Fruit fly (Drosophila melanogaster) whole organism, embryonic: Measurements from ENCODE around the gene lectin-37Db.

Experiments
- Atf-2 ChIP-seq: fragments of 200-800 bp; sonication (Bioruptor generic); optimal IDR thresholded peaks from 2 replicates; lab custom pipeline; 2016; ENCODE audit warnings: missing biosample characterization, missing genetic modification characterization
- Awh ChIP-seq: fragments of 200-800 bp; sonication (Bioruptor generic); IDR thresholded peaks from 2 replicates; pipeline ENCODE4, ENCODE4 v1.3.6; 2022; ENCODE audit warnings: missing biosample characterization, missing genetic modification characterization
- B-H2 ChIP-seq: fragments of 200-800 bp; sonication (Bioruptor generic); optimal IDR thresholded peaks from 2 replicates; lab custom pipeline; 2018; ENCODE audit warnings: missing biosample characterization, mild to moderate bottlenecking, missing genetic modification characterization
- CG10209 ChIP-seq: fragments of 200-800 bp; sonication (Bioruptor generic); optimal IDR thresholded peaks from 3 replicates; lab custom pipeline; 2017; ENCODE audit warnings: missing biosample characterization, mild to moderate bottlenecking, missing genetic modification characterization, missing genetic modification reagents
- CG11398 ChIP-seq: fragments of 200-800 bp; sonication (Bioruptor generic); optimal IDR thresholded peaks from 2 replicates; lab custom pipeline; 2016; ENCODE audit warnings: missing biosample characterization, missing genetic modification characterization
- CG11560 ChIP-seq: fragments of 200-800 bp; sonication (Bioruptor generic); IDR thresholded peaks from 3 replicates; pipeline ENCODE4 v1.3.6; 2022; ENCODE audit warnings: missing biosample characterization, missing genetic modification characterization
- CG1233 ChIP-seq: fragments of 200-800 bp; sonication (Bioruptor generic); optimal IDR thresholded peaks from 4 replicates; lab custom pipeline; 2018; ENCODE audit warnings: missing biosample characterization, mild to moderate bottlenecking, missing genetic modification characterization
- CG12659 ChIP-seq: fragments of 200-800 bp; sonication (Bioruptor generic); optimal IDR thresholded peaks from 3 replicates; lab custom pipeline; 2017; ENCODE audit warnings: mild to moderate bottlenecking, missing biosample characterization, missing genetic modification reagents, missing genetic modification characterization
- CG12769 ChIP-seq: fragments of 200-800 bp; sonication (Bioruptor generic); optimal IDR thresholded peaks from 2 replicates; lab custom pipeline; 2019; ENCODE audit warnings: missing biosample characterization, mild to moderate bottlenecking, missing genetic modification characterization, moderate library complexity
- CG13287 ChIP-seq: fragments of 200-800 bp; sonication (Bioruptor generic); IDR thresholded peaks from 2 replicates; pipeline ENCODE4 v1.3.6; 2022; ENCODE audit warnings: missing biosample characterization, missing genetic modification characterization; ENCODE audit not compliant: partially characterized antibody
- CG13894 ChIP-seq: fragments of 200-800 bp; sonication (Bioruptor generic); optimal IDR thresholded peaks from 3 replicates; lab custom pipeline; 2018; ENCODE audit warnings: missing biosample characterization, mild to moderate bottlenecking, missing genetic modification characterization, moderate library complexity
- CG1603 ChIP-seq: fragments of 200-800 bp; sonication (Bioruptor generic); optimal IDR thresholded peaks from 2 replicates; lab custom pipeline; 2019; ENCODE audit warnings: missing biosample characterization, mild to moderate bottlenecking, missing genetic modification characterization, moderate library complexity
- CG17186 ChIP-seq: fragments of 200-800 bp; sonication (Bioruptor generic); optimal IDR thresholded peaks from 3 replicates; lab custom pipeline; 2017; ENCODE audit warnings: missing biosample characterization, missing genetic modification reagents, missing genetic modification characterization
- CG17328 ChIP-seq: fragments of 200-800 bp; sonication (Bioruptor generic); IDR thresholded peaks from 2 replicates; pipeline ENCODE4 v1.3.6; 2022; ENCODE audit warnings: missing biosample characterization, missing genetic modification characterization
- CG2678 ChIP-seq: fragments of 200-800 bp; sonication (Bioruptor generic); optimal IDR thresholded peaks from 3 replicates; lab custom pipeline; 2019; ENCODE audit warnings: missing biosample characterization, mild to moderate bottlenecking, missing genetic modification characterization, moderate library complexity
- CG33213 ChIP-seq: fragments of 200-800 bp; sonication (Bioruptor generic); optimal IDR thresholded peaks from 3 replicates; lab custom pipeline; 2016; ENCODE audit warnings: missing biosample characterization, missing genetic modification characterization
- CG4328 ChIP-seq: fragments of 200-800 bp; sonication (Bioruptor generic); optimal IDR thresholded peaks from 3 replicates; lab custom pipeline; 2017; ENCODE audit warnings: missing biosample characterization, missing genetic modification reagents, missing genetic modification characterization
- CG4360 ChIP-seq: fragments of 200-800 bp; sonication (Bioruptor generic); IDR thresholded peaks from 2 replicates; pipeline ENCODE4 v1.3.6; 2022; ENCODE audit warnings: missing biosample characterization, missing genetic modification characterization
- CG4617 ChIP-seq: fragments of 200-800 bp; sonication (Bioruptor generic); optimal IDR thresholded peaks from 3 replicates; lab custom pipeline; 2016; ENCODE audit warnings: missing biosample characterization, missing genetic modification characterization, borderline replicate concordance
- CG4820 ChIP-seq: fragments of 200-800 bp; sonication (Bioruptor generic); optimal IDR thresholded peaks from 3 replicates; lab custom pipeline; 2016; ENCODE audit warnings: missing biosample characterization, missing genetic modification characterization
- CG5180 ChIP-seq: fragments of 200-800 bp; sonication (Bioruptor generic); optimal IDR thresholded peaks from 3 replicates; lab custom pipeline; 2017; ENCODE audit warnings: missing biosample characterization, missing genetic modification characterization, mild to moderate bottlenecking, moderate library complexity, missing genetic modification reagents
- CG7745 ChIP-seq: fragments of 200-800 bp; sonication (Bioruptor generic); optimal IDR thresholded peaks from 2 replicates; lab custom pipeline; 2018; ENCODE audit warnings: missing biosample characterization, mild to moderate bottlenecking, missing genetic modification characterization, moderate library complexity
- Dek ChIP-seq: fragments of 200-800 bp; sonication (Bioruptor generic); optimal IDR thresholded peaks from 3 replicates; lab custom pipeline; 2019; ENCODE audit warnings: missing biosample characterization, mild to moderate bottlenecking, missing genetic modification characterization, moderate library complexity
- Dref ChIP-seq: fragments of 200-800 bp; sonication (Bioruptor generic); IDR thresholded peaks from 2 replicates; pipeline ENCODE4 v1.3.6; 2022; ENCODE audit warnings: missing biosample characterization, missing genetic modification characterization
- Drgx ChIP-seq: fragments of 200-800 bp; sonication (Bioruptor generic); IDR thresholded peaks from 2 replicates; pipeline ENCODE4 v1.3.6; 2022; ENCODE audit warnings: missing biosample characterization, missing genetic modification characterization
- E2f1 ChIP-seq: fragments of 200-800 bp; sonication (Bioruptor generic); IDR thresholded peaks from 2 replicates; pipeline ENCODE4 v1.3.6; 2022; ENCODE audit warnings: missing biosample characterization, missing genetic modification characterization
- HLH3B ChIP-seq: fragments of 200-800 bp; sonication (Bioruptor generic); IDR thresholded peaks from 2 replicates; pipeline ENCODE4 v1.3.6; 2022; ENCODE audit warnings: missing biosample characterization, missing genetic modification characterization
- Med ChIP-seq: fragments of 200-800 bp; sonication (Bioruptor generic); peaks from one replicate; lab custom pipeline; 2016; ENCODE audit warnings: missing biosample characterization, missing genetic modification characterization, mild to moderate bottlenecking, inconsistent platforms, moderate library complexity
- Neu2 ChIP-seq: fragments of 200-800 bp; sonication (Bioruptor generic); optimal IDR thresholded peaks from 3 replicates; lab custom pipeline; 2016; ENCODE audit warnings: missing biosample characterization, missing genetic modification characterization, borderline replicate concordance
- Nf-YC ChIP-seq: fragments of 200-800 bp; optimal IDR thresholded peaks from 3 replicates; lab custom pipeline; 2019; ENCODE audit warnings: missing biosample characterization, mild to moderate bottlenecking, missing genetic modification characterization, moderate library complexity
- Sry-β ChIP-seq: fragments of 200-800 bp; sonication (Bioruptor generic); optimal IDR thresholded peaks from 2 replicates; lab custom pipeline; 2018; ENCODE audit warnings: missing biosample characterization, mild to moderate bottlenecking, missing genetic modification characterization, moderate library complexity
- abd-A ChIP-seq: fragments of 200-800 bp; sonication (Bioruptor generic); optimal IDR thresholded peaks from 3 replicates; lab custom pipeline; 2019; ENCODE audit warnings: missing biosample characterization, mild to moderate bottlenecking, missing genetic modification characterization, moderate library complexity
- amos ChIP-seq: fragments of 200-800 bp; sonication (Bioruptor generic); IDR thresholded peaks from 2 replicates; pipeline ENCODE4 v1.3.6; 2022; ENCODE audit warnings: missing biosample characterization, missing genetic modification characterization; ENCODE audit not compliant: partially characterized antibody
- bbx ChIP-seq: fragments of 200-800 bp; sonication (Bioruptor generic); IDR thresholded peaks from 2 replicates; pipeline ENCODE4 v1.3.6; 2022; ENCODE audit warnings: missing biosample characterization, missing genetic modification characterization; ENCODE audit not compliant: partially characterized antibody
- chinmo ChIP-seq: fragments of 200-800 bp; sonication (Bioruptor generic); IDR thresholded peaks from 4 replicates; pipeline ENCODE4 v1.3.6; 2022; ENCODE audit warnings: missing biosample characterization, missing genetic modification characterization; ENCODE audit not compliant: partially characterized antibody
- crc ChIP-seq: fragments of 200-800 bp; sonication (Bioruptor generic); optimal IDR thresholded peaks from 2 replicates; lab custom pipeline; 2016; ENCODE audit warnings: missing biosample characterization, missing genetic modification characterization
- ken ChIP-seq: fragments of 200-800 bp; sonication (Bioruptor generic); IDR thresholded peaks from 3 replicates; pipeline ENCODE4 v1.3.6; 2022; ENCODE audit warnings: missing biosample characterization, missing genetic modification characterization
- maf-S ChIP-seq: fragments of 200-800 bp; sonication (Bioruptor generic); optimal IDR thresholded peaks from 2 replicates; lab custom pipeline; 2016; ENCODE audit warnings: missing biosample characterization, missing genetic modification characterization
- nau ChIP-seq: fragments of 200-800 bp; sonication (Bioruptor generic); optimal IDR thresholded peaks from 3 replicates; lab custom pipeline; 2017; ENCODE audit warnings: missing biosample characterization, mild to moderate bottlenecking, missing genetic modification characterization, missing genetic modification reagents
- pb ChIP-seq: fragments of 200-800 bp; sonication (Bioruptor generic); optimal IDR thresholded peaks from 3 replicates; lab custom pipeline; 2016; ENCODE audit warnings: missing biosample characterization, missing genetic modification characterization
- row ChIP-seq: fragments of 200-800 bp; sonication (Bioruptor generic); IDR thresholded peaks from 3 replicates; pipeline ENCODE4 v1.3.6; 2022; ENCODE audit warnings: missing biosample characterization, missing genetic modification characterization
- slbo ChIP-seq: fragments of 200-800 bp; sonication (Bioruptor generic); IDR thresholded peaks from 2 replicates; pipeline ENCODE4 v1.3.6; 2022; ENCODE audit warnings: missing biosample characterization, missing genetic modification characterization
- sr ChIP-seq: fragments of 200-800 bp; sonication (Bioruptor generic); IDR thresholded peaks from 3 replicates; pipeline ENCODE4 v1.3.6; 2022; ENCODE audit warnings: missing biosample characterization, missing genetic modification characterization
- tap ChIP-seq: fragments of 200-800 bp; optimal IDR thresholded peaks from 3 replicates; lab custom pipeline; 2019; ENCODE audit warnings: missing biosample characterization, mild to moderate bottlenecking, missing genetic modification characterization, moderate library complexity
- tna ChIP-seq: fragments of 200-800 bp; sonication (Bioruptor generic); IDR thresholded peaks from 2 replicates; pipeline ENCODE4 v1.3.6; 2022; ENCODE audit warnings: missing biosample characterization, missing genetic modification characterization; ENCODE audit not compliant: partially characterized antibody
- tup ChIP-seq: fragments of 200-800 bp; sonication (Bioruptor generic); optimal IDR thresholded peaks from 2 replicates; lab custom pipeline; 2016; ENCODE audit warnings: missing biosample characterization, mild to moderate bottlenecking, missing genetic modification characterization, moderate library complexity
- usp ChIP-seq: fragments of >200 bp; optimal IDR thresholded peaks from 2 replicates; lab custom pipeline; 2017; ENCODE audit warnings: missing biosample characterization, missing genetic modification characterization

lectin-37Db gene

DNA sequence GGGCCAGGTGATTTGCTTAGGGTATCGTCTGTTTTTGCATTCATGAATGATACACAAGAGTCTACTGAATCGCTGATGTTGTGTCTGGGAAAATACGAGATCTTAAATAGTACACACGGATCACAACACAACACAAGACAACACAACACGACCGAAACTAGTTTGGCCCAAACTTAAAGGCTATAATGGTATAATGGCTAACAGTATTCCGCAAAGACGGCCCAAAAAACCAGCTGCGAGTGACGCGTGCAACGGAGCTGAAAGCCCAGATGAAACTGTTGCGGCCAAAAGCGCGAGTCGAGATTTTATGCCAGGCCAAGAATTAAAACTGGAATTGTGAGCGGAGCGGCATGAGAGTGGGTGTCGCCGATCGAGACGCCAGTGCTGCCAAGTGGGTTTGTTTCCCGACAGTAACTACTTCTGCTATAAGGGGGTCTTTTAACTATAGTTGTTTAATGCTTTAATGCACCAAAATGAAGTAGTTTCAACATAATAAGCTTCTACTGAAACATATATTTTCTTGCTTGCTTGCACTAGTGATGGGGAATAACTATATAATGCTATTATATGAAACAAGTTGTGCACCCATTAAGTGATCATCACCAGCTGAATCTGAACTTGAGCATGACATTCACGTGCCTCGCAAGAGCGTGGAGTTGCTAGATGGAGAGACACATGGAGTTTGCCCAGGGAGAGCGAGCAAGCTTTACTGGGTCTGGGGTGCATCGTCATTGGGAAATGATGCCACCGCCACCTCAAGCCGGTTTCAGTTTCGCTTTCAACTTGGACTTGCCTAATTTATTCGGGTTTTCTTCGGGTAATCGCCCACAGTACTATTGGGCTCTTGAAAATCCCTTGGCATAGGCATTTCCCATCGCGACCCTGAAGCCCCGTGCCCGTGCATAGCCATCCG lies 20.1 kb downstream of the lectin-37Db start (continued):
- no peak for TF ChIP-seq CG10209 (GFP tag; lab: Kevin White, UChicago)
- no peak for TF ChIP-seq usp
- no peak for TF ChIP-seq slbo (GFP tag; lab: Robert Waterston, UW)
- TF ChIP-seq crc: no peak
- TF ChIP-seq amos (GFP tag; lab: Robert Waterston, UW): no peak
- TF ChIP-seq chinmo: peak; percentile 82; the same call in 3 of the 4 replicates
- no peak for TF ChIP-seq abd-A (tag; lab: Kevin White, UChicago)
- 0 out of 2 replicates have a peak, but pooled peaks have one; percentile 12 for TF ChIP-seq Dref (GFP tag; lab: Robert Waterston, UW)
- 0 out of 3 replicates have a peak, but pooled peaks have one; percentile 13 for TF ChIP-seq ken
- no peak for TF ChIP-seq maf-S (GFP tag; lab: Kevin White, UChicago)
- no peak for TF ChIP-seq CG11398 (GFP tag; lab: Kevin White, UChicago)
- no peak for TF ChIP-seq B-H2 (GFP tag; lab: Kevin White, UChicago)
- TF ChIP-seq nau (GFP tag; lab: Kevin White, UChicago): no peak
- no peak for TF ChIP-seq CG33213 (GFP tag; lab: Kevin White, UChicago)
- peak; percentile 51; the same call in 1 of the 2 replicates for TF ChIP-seq tna (GFP tag; lab: Robert Waterston, UW)
- 0 out of 2 replicates have a peak, but pooled peaks have one; percentile 21 for TF ChIP-seq Drgx
- TF ChIP-seq CG11560 (tag; lab: Robert Waterston, UW): 0 out of 3 replicates have a peak, but pooled peaks have one; percentile 46
- TF ChIP-seq CG5180 (GFP tag; lab: Kevin White, UChicago): peak; percentile 92
- TF ChIP-seq tap (tag; lab: Kevin White, UChicago): no peak
- TF ChIP-seq CG17328 (GFP tag; lab: Robert Waterston, UW): no peak
- no peak for TF ChIP-seq CG4328
- no peak for TF ChIP-seq Dek (tag; lab: Kevin White, UChicago)
- 0 out of 2 replicates have a peak, but pooled peaks have one; percentile 10 for TF ChIP-seq bbx (GFP tag; lab: Robert Waterston, UW)
- no peak for TF ChIP-seq E2f1
- TF ChIP-seq CG13287: 0 out of 2 replicates have a peak, but pooled peaks have one; percentile 11
- no peak for TF ChIP-seq CG17186
- TF ChIP-seq CG4820: no peak
- TF ChIP-seq CG4360 (GFP tag; lab: Robert Waterston, UW): no peak
- TF ChIP-seq Nf-YC (tag; lab: Kevin White, UChicago): peak; percentile 10
- no peak for TF ChIP-seq CG12659 (GFP tag; lab: Kevin White, UChicago)
- TF ChIP-seq CG2678 (tag; lab: Kevin White, UChicago): peak; percentile 2
- no peak for TF ChIP-seq pb (GFP tag; lab: Kevin White, UChicago)
- TF ChIP-seq Awh (GFP tag; lab: Robert Waterston, UW): 0 out of 2 replicates have a peak, but pooled peaks have one; percentile 17
- peak; percentile 44 for TF ChIP-seq CG12769 (tag; lab: Kevin White, UChicago)
- no peak for TF ChIP-seq Neu2 (GFP tag; lab: Kevin White, UChicago)
- peak; percentile 58 for TF ChIP-seq row (GFP tag; lab: Robert Waterston, UW)
- peak; percentile 6 for TF ChIP-seq CG13894 (tag; lab: Kevin White, UChicago)
- peak; percentile 1 for TF ChIP-seq CG1603
- TF ChIP-seq CG4617 (GFP tag; lab: Kevin White, UChicago): no peak
- TF ChIP-seq HLH3B: 0 out of 2 replicates have a peak, but pooled peaks have one; percentile 23
- TF ChIP-seq sr (GFP tag; lab: Robert Waterston, UW): peak; percentile 47; the same call in 1 of the 3 replicates
- no peak for TF ChIP-seq CG1233
- peak; percentile 87 for TF ChIP-seq Sry-β
- TF ChIP-seq tup (GFP tag; lab: Kevin White, UChicago): no peak
- peak; percentile 43 for TF ChIP-seq Med (GFP tag; lab: Kevin White, UChicago)
- TF ChIP-seq CG7745 (tag; lab: Kevin White, UChicago): no peak
- TF ChIP-seq Atf-2: no peak
